Worm (Caenorhabditis elegans) whole organism, midembryonic: ENCODE results near the gene str-4.

ENCODE experiments used
- T22C8.4 ChIP-seq: fragments of 200-800 bp; sonication (Bioruptor generic); IDR thresholded peaks from 2 replicates; pipeline ENCODE4 v1.3.6; 2022; ENCODE audit warnings: missing genetic modification characterization, missing compliant biosample characterization
- cog-1 ChIP-seq: sonication (generic microtip); optimal IDR thresholded peaks from 2 replicates; lab custom pipeline; 2016; ENCODE audit warnings: missing genetic modification characterization, missing compliant biosample characterization
- flt-1 ChIP-seq: fragments of 200-800 bp; sonication (Bioruptor generic); IDR thresholded peaks from 2 replicates; pipeline ENCODE4 v1.3.6; 2022; ENCODE audit warnings: missing genetic modification characterization, missing compliant biosample characterization
- klf-2 ChIP-seq: fragments of 200-800 bp; sonication (Bioruptor generic); conservative IDR thresholded peaks from 2 replicates; pipeline ENCODE4 v1.3.6; 2022; ENCODE audit warnings: missing genetic modification reagents, missing genetic modification characterization, missing compliant biosample characterization
- ref-1 ChIP-seq: fragments of 200-800 bp; sonication (Bioruptor generic); conservative IDR thresholded peaks from 2 replicates; pipeline ENCODE4 v1.3.6; 2022; ENCODE audit warnings: missing genetic modification reagents, missing genetic modification characterization, missing compliant biosample characterization
- tab-1 ChIP-seq: fragments of 200-800 bp; sonication (Bioruptor generic); IDR thresholded peaks from 2 replicates; pipeline ENCODE4 v1.3.6; 2022; ENCODE audit warnings: missing genetic modification characterization, missing compliant biosample characterization
- ztf-23 ChIP-seq: fragments of 200-800 bp; sonication (Bioruptor generic); IDR thresholded peaks from 2 replicates; pipeline ENCODE4 v1.3.6; 2022; ENCODE audit warnings: missing genetic modification reagents, missing genetic modification characterization, missing compliant biosample characterization
- ztf-29 ChIP-seq: fragments of 200-800 bp; sonication (Bioruptor generic); IDR thresholded peaks from 2 replicates; pipeline ENCODE4 v1.3.6; 2022; ENCODE audit warnings: missing genetic modification reagents, missing genetic modification characterization, missing compliant biosample characterization

DNA sequence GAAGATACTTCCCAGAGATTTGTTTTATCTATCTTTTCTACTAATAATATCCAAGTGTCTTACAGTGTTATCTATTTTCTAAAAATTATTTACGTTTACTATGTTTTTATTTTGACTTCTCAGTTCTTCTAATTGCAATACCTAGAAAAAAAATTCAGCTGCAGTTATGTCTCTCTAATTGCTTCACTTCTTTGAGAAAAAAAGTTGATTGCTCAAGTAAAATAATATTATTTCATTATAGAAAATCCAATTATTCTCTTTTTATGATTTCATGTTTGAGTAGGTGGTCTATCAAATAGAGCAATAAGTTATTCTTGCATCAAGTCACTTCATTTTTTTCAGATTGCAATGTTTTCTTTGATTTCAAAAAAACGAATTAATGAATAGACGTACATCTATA, 27.0 kb upstream of the str-4 start:
- TF ChIP-seq tab-1 (GFP tag; lab: Robert Waterston, UW) (no peak), ref-1 (GFP tag; lab: Robert Waterston, UW) (no peak), ztf-23 (GFP tag; lab: Robert Waterston, UW) (no peak), klf-2 (GFP tag; lab: Robert Waterston, UW) (no peak), ztf-29 (GFP tag; lab: Robert Waterston, UW) (no peak), T22C8.4 (no peak), cog-1 (no peak), flt-1 (GFP tag; lab: Robert Waterston, UW) (no peak)
